Worm (Caenorhabditis elegans) whole organism, L4/young adult: ENCODE results near the gene F52H2.3.

ENCODE experiments used
- W03F9.2 ChIP-seq: fragments of 150-350 bp; optimal IDR thresholded peaks from 2 replicates; lab custom pipeline; 2014; ENCODE audit warnings: missing biosample characterization, missing genetic modification characterization
- dao-5 ChIP-seq: sonication (generic microtip); optimal IDR thresholded peaks from 2 replicates; lab custom pipeline; 2016; ENCODE audit warnings: missing genotype, missing genetic modification characterization, moderate library complexity, missing compliant biosample characterization
- him-1 ChIP-seq: sonication (generic microtip); optimal IDR thresholded peaks from 2 replicates; lab custom pipeline; 2016; ENCODE audit warnings: missing genotype, missing genetic modification reagents, missing genetic modification characterization, missing compliant biosample characterization

ce11 chrX:2559399-2559798 lies 18.5 kb upstream of the F52H2.3 start:
- TF ChIP-seq him-1 (peak; percentile 7), dao-5 (tag; lab: Kevin White, UChicago) (no peak), W03F9.2 (tag; lab: Kevin White, UChicago) (no peak)
